Worm (Caenorhabditis elegans): Measurements from ENCODE around the gene psa-3.

psa-3 gene

ce11 chrX:15407631-15408030 lies at the start of gene psa-3:
Gene psa-3, plus strand, starts transcription at chrX:15407931.
- TF ChIP-seq ztf-23 (GFP tag; IDR thresholded peaks at IDR 0.05) (no peak), ztf-29 (GFP tag; IDR thresholded peaks at IDR 0.05) (no peak), tab-1 (GFP tag; IDR thresholded peaks at IDR 0.05) (no peak), klf-2 (GFP tag; conservative IDR thresholded peaks at IDR 0.05) (no peak), med-1 (GFP tag; optimal IDR thresholded peaks at IDR 0.05; ENCODE audit: insufficient read depth) (no peak), ref-1 (GFP tag; conservative IDR thresholded peaks at IDR 0.05) (no peak), flt-1 (GFP tag; IDR thresholded peaks at IDR 0.05) (no peak), T22C8.4 (GFP tag; IDR thresholded peaks at IDR 0.05) (no peak), cog-1 (tag; optimal IDR thresholded peaks at IDR 0.05) (no peak)

- no peak for TF ChIP-seq tab-1 (GFP tag; IDR thresholded peaks at IDR 0.05)
- TF ChIP-seq T22C8.4 (GFP tag; IDR thresholded peaks at IDR 0.05): no peak
- no peak for TF ChIP-seq cog-1 (tag; optimal IDR thresholded peaks at IDR 0.05)
These were observed 45.4 kb upstream of the psa-3 start for ce11 chrX:15362152-15362922.

ce11 chrX:15365235-15365634 lies 42.5 kb upstream of the psa-3 start:
- TF ChIP-seq ztf-29 (GFP tag; IDR thresholded peaks at IDR 0.05) (no peak), cog-1 (tag; optimal IDR thresholded peaks at IDR 0.05) (peak; percentile 32)

- TF ChIP-seq ztf-29 (GFP tag; IDR thresholded peaks at IDR 0.05): no peak
- no peak for TF ChIP-seq klf-2 (GFP tag; conservative IDR thresholded peaks at IDR 0.05)
These were observed 42.0 kb upstream of the psa-3 start, which contains the start of gene C33A11.2 for ce11 chrX:15365767-15366177. Gene C33A11.2, plus strand, starts transcription at chrX:15365992.

ce11 chrX:15372772-15373171 lies 35.0 kb upstream of the psa-3 start:
- TF ChIP-seq cog-1 (tag; optimal IDR thresholded peaks at IDR 0.05) (no peak), ref-1 (GFP tag; conservative IDR thresholded peaks at IDR 0.05) (no peak), T22C8.4 (GFP tag; IDR thresholded peaks at IDR 0.05) (no peak), med-1 (GFP tag; optimal IDR thresholded peaks at IDR 0.05; ENCODE audit: insufficient read depth) (no peak), klf-2 (GFP tag; conservative IDR thresholded peaks at IDR 0.05) (no peak), tab-1 (GFP tag; IDR thresholded peaks at IDR 0.05) (no peak), ztf-23 (GFP tag; IDR thresholded peaks at IDR 0.05) (no peak), ztf-29 (GFP tag; IDR thresholded peaks at IDR 0.05) (no peak), flt-1 (GFP tag; IDR thresholded peaks at IDR 0.05) (no peak)

- TF ChIP-seq ref-1 (GFP tag; conservative IDR thresholded peaks at IDR 0.05) (no peak), tab-1 (GFP tag; IDR thresholded peaks at IDR 0.05) (no peak), ztf-29 (GFP tag; IDR thresholded peaks at IDR 0.05) (no peak), ztf-23 (GFP tag; IDR thresholded peaks at IDR 0.05) (no peak), T22C8.4 (GFP tag; IDR thresholded peaks at IDR 0.05) (no peak), flt-1 (GFP tag; IDR thresholded peaks at IDR 0.05) (no peak), klf-2 (GFP tag; conservative IDR thresholded peaks at IDR 0.05) (no peak), cog-1 (tag; optimal IDR thresholded peaks at IDR 0.05) (no peak), med-1 (GFP tag; optimal IDR thresholded peaks at IDR 0.05; ENCODE audit: insufficient read depth) (no peak)
These were observed 34.2 kb upstream of the psa-3 start for ce11 chrX:15373415-15374048.

- TF ChIP-seq klf-2 (GFP tag; conservative IDR thresholded peaks at IDR 0.05): no peak
- TF ChIP-seq tab-1 (GFP tag; IDR thresholded peaks at IDR 0.05): no peak
- TF ChIP-seq T22C8.4 (GFP tag; IDR thresholded peaks at IDR 0.05): no peak
- TF ChIP-seq ref-1 (GFP tag; conservative IDR thresholded peaks at IDR 0.05): no peak
- no peak for TF ChIP-seq ztf-29 (GFP tag; IDR thresholded peaks at IDR 0.05)
- TF ChIP-seq flt-1 (GFP tag; IDR thresholded peaks at IDR 0.05): no peak
- TF ChIP-seq med-1 (GFP tag; optimal IDR thresholded peaks at IDR 0.05; ENCODE audit: insufficient read depth): no peak
- no peak for TF ChIP-seq ztf-23 (GFP tag; IDR thresholded peaks at IDR 0.05)
These were observed 33.0 kb upstream of the psa-3 start for ce11 chrX:15374668-15375208.

- no peak for TF ChIP-seq cog-1 (tag; optimal IDR thresholded peaks at IDR 0.05)
- TF ChIP-seq ref-1 (GFP tag; conservative IDR thresholded peaks at IDR 0.05): no peak
These were observed 32.4 kb upstream of the psa-3 start for ce11 chrX:15375299-15375698.

ce11 chrX:15376580-15376979 lies 31.2 kb upstream of the psa-3 start:
- TF ChIP-seq T22C8.4 (GFP tag; IDR thresholded peaks at IDR 0.05) (no peak), flt-1 (GFP tag; IDR thresholded peaks at IDR 0.05) (no peak), ztf-29 (GFP tag; IDR thresholded peaks at IDR 0.05) (no peak), klf-2 (GFP tag; conservative IDR thresholded peaks at IDR 0.05) (no peak), cog-1 (tag; optimal IDR thresholded peaks at IDR 0.05) (no peak), ref-1 (GFP tag; conservative IDR thresholded peaks at IDR 0.05) (no peak), med-1 (GFP tag; optimal IDR thresholded peaks at IDR 0.05; ENCODE audit: insufficient read depth) (no peak), tab-1 (GFP tag; IDR thresholded peaks at IDR 0.05) (no peak), ztf-23 (GFP tag; IDR thresholded peaks at IDR 0.05) (no peak)

ce11 chrX:15377724-15378123 lies 30.0 kb upstream of the psa-3 start, which contains the start of gene svh-5:
Gene svh-5, minus strand, starts transcription at chrX:15377824.
- no peak for TF ChIP-seq ztf-23 (GFP tag; IDR thresholded peaks at IDR 0.05)
- TF ChIP-seq T22C8.4 (GFP tag; IDR thresholded peaks at IDR 0.05): no peak
- TF ChIP-seq tab-1 (GFP tag; IDR thresholded peaks at IDR 0.05): no peak
- no peak for TF ChIP-seq ref-1 (GFP tag; conservative IDR thresholded peaks at IDR 0.05)
- TF ChIP-seq flt-1 (GFP tag; IDR thresholded peaks at IDR 0.05): no peak
- no peak for TF ChIP-seq klf-2 (GFP tag; conservative IDR thresholded peaks at IDR 0.05)
- TF ChIP-seq med-1 (GFP tag; optimal IDR thresholded peaks at IDR 0.05; ENCODE audit: insufficient read depth): no peak
- TF ChIP-seq ztf-29 (GFP tag; IDR thresholded peaks at IDR 0.05): no peak
- no peak for TF ChIP-seq cog-1 (tag; optimal IDR thresholded peaks at IDR 0.05)

Data from whole organism, midembryonic.